Worm (Caenorhabditis elegans): Measurements from ENCODE around the gene F22E5.21.

Gene F22E5.21

DNA sequence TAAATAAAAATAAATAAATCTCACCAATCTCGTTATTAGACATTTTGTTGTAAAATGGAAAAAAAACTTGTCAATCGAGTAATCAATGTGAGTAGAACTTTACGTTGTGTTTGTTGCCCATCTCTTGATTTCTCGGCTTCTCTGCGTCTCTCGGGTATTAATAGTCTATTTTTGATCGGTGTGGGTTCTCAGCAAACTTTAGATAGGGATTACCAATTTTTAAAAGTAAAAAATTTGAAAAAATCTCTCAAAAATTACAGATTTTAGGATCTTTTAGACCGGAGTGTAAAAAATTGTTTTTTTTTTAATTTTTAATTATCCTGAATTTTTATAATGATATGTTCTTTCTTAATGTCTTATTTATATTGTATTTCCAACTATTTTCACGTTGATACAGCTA, at the start of gene F22E5.21:
Gene F22E5.21 (minus strand): TSS at position 101 of the 400 bp plus-strand sequence.
- no peak for TF ChIP-seq hmg-11 (tag; optimal IDR thresholded peaks at IDR 0.05)
- no peak for TF ChIP-seq aly-2 (tag; optimal IDR thresholded peaks at IDR 0.05)
- TF ChIP-seq nhr-77 (tag; optimal IDR thresholded peaks at IDR 0.05): no peak
- TF ChIP-seq elt-3 (tag; optimal IDR thresholded peaks at IDR 0.05): no peak
- TF ChIP-seq R02D3.7 (tag; optimal IDR thresholded peaks at IDR 0.05): no peak
- no peak for TF ChIP-seq fkh-10 (GFP tag; optimal IDR thresholded peaks at IDR 0.05)
- TF ChIP-seq daf-12 (tag; optimal IDR thresholded peaks at IDR 0.05): no peak
- no peak for TF ChIP-seq sea-2 (GFP tag; optimal IDR thresholded peaks at IDR 0.05)
- no peak for TF ChIP-seq tbx-2 (tag; optimal IDR thresholded peaks at IDR 0.05)
- no peak for TF ChIP-seq lsy-12 (tag; optimal IDR thresholded peaks at IDR 0.05)
- no peak for TF ChIP-seq egl-27 (tag; optimal IDR thresholded peaks at IDR 0.05)
- no peak for TF ChIP-seq ceh-9 (tag; optimal IDR thresholded peaks at IDR 0.05)
- TF ChIP-seq ztf-11 (tag; optimal IDR thresholded peaks at IDR 0.05): no peak
- TF ChIP-seq nhr-28 (tag; optimal IDR thresholded peaks at IDR 0.05): no peak
- TF ChIP-seq nhr-11 (tag; optimal IDR thresholded peaks at IDR 0.05): no peak
- no peak for TF ChIP-seq ZK546.5 (tag; optimal IDR thresholded peaks at IDR 0.05)

DNA sequence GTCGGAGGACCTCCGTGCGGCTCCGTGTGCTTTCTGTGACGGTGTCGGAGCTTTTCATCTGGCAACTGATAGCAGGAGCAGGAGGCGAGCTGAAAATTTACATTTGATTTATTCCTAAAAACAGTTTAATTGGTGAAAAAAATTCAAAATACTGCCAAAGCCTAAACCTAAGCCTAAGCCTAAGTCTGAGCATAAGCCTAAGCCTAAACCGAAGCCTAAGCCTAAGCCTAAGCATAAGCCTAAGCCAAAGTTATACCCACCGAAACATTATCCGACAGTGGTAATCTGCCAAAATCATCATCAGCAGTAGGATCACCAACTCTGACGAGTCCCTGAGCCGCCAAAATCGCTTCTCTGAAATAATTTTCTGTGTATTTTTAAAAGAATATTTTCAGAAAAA, 47.5 kb upstream of the F22E5.21 start:
- TF ChIP-seq nhr-77 (tag; optimal IDR thresholded peaks at IDR 0.05) (no peak), ZK546.5 (tag; optimal IDR thresholded peaks at IDR 0.05) (no peak), mdl-1 (tag; optimal IDR thresholded peaks at IDR 0.05) (no peak), aly-2 (tag; optimal IDR thresholded peaks at IDR 0.05) (no peak), egl-27 (tag; optimal IDR thresholded peaks at IDR 0.05) (no peak), jun-1 (tag; optimal IDR thresholded peaks at IDR 0.05) (no peak), nhr-237 (tag; optimal IDR thresholded peaks at IDR 0.05) (no peak), R02D3.7 (tag; optimal IDR thresholded peaks at IDR 0.05) (no peak), pqm-1 (tag; optimal IDR thresholded peaks at IDR 0.05) (no peak), egl-5 (tag; optimal IDR thresholded peaks at IDR 0.05) (no peak), elt-2 (tag; optimal IDR thresholded peaks at IDR 0.05) (no peak), fos-1 (tag; optimal IDR thresholded peaks at IDR 0.05) (no peak), pha-4 (tag; optimal IDR thresholded peaks at IDR 0.05) (no peak), ceh-16 (tag; optimal IDR thresholded peaks at IDR 0.05) (no peak), unc-39 (tag; optimal IDR thresholded peaks at IDR 0.05) (no peak), nhr-43 (tag; optimal IDR thresholded peaks at IDR 0.05; ENCODE audit: poor library complexity, severe bottlenecking) (no peak), ceh-28 (tag; optimal IDR thresholded peaks at IDR 0.05) (no peak), nhr-25 (tag; optimal IDR thresholded peaks at IDR 0.05) (no peak)

DNA sequence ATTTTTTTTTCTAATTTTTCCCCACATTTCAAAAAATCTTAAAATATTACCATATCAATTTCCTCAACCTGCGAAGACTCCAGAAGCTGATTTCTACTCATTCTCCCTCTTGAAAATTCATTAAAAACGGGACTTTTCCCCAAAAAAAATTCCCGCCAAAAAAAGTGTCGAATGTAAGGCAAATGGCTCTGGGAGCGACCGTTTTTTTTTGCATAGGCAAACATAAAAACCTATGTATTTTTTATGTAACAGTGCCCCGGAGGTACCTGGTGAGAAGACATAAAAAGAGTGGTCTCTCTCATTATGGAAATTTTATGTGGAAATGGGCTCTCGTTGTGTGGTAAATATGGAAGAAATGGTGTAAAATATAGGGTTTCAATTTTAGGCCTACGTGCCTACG, 46.9 kb upstream of the F22E5.21 start, which contains the start of gene ceh-87:
Gene ceh-87 (minus strand): TSS at position 101 of the 400 bp plus-strand sequence.
- TF ChIP-seq ceh-82 (tag; optimal IDR thresholded peaks at IDR 0.05): no peak

DNA sequence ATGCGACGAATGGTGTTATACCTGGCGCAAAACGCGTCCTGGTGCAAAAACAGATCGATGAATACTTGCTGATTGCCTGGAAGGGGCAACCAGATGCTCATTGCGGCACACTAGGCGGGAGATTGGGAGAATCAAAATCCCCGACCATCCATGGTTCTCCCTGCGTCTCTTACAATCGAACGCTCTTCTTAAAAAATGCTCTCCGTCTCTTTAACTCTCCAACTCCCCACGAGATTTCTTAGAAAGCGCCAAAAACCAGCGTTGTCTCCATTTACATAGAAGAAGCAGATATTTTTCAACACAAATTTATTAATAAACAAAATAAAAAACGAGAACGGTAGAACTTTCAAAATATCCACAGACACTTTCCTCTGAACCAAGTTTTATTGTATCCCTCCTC, 43.9 kb upstream of the F22E5.21 start, which contains the start of gene F34D6.1:
Gene F34D6.1 (minus strand): TSS at position 101 of the 400 bp plus-strand sequence.
- TF ChIP-seq sea-2 (GFP tag; optimal IDR thresholded peaks at IDR 0.05) (no peak), elt-2 (tag; optimal IDR thresholded peaks at IDR 0.05) (no peak), fkh-10 (GFP tag; optimal IDR thresholded peaks at IDR 0.05) (no peak), pha-4 (tag; optimal IDR thresholded peaks at IDR 0.05) (no peak), nfya-1 (tag; optimal IDR thresholded peaks at IDR 0.05; ENCODE audit: insufficient read depth) (no peak)

DNA sequence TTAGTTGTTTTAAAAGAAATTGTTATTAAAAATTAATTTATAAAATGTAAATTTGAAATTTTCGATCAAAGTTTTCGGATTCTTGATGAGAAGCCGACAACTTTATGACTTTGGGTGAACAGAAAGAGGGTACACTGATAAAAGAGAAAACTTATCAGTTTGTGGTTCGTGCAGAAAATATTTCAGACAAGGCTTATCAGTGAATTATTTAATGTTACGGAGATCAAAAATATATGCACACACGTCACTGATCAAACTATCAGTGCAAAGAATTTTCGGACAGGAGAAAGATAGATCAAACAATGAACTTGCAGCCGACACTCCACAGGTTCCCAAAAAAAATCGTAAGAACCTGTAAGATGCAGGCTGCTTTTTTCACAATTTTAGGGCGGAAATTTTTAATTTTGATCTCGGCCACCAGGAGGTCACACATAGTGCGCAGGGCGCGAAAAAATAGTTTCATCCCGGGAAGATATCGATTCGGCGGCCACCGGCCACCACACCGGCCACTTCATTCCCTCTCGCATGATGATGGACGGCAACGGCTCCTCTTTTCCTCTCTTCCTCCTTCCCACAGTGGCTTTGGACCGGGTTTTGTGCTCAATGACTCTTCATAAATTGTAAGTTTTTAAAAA, 40.4 kb upstream of the F22E5.21 start, which contains the start of gene F22E5.17:
Gene F22E5.17 (plus strand): TSS at position 508 of the 635 bp plus-strand sequence.
- TF ChIP-seq mml-1 (tag; optimal IDR thresholded peaks at IDR 0.05): no peak
- peak; percentile 4 for TF ChIP-seq skn-1 (tag; optimal IDR thresholded peaks at IDR 0.05)
- no peak for TF ChIP-seq sea-2 (GFP tag; optimal IDR thresholded peaks at IDR 0.05)
- peak; percentile 69 for TF ChIP-seq pqm-1 (tag; optimal IDR thresholded peaks at IDR 0.05)
- peak; percentile 94 for TF ChIP-seq elt-2 (tag; optimal IDR thresholded peaks at IDR 0.05)

Measured in whole organism, L3 larva.